Worm (Caenorhabditis elegans) whole organism, mixed stage, embryonic: Measurements from ENCODE around the gene srsx-3.

Experiments used
- bed-3 ChIP-seq: fragments of 200-800 bp; sonication (Bioruptor generic); optimal IDR thresholded peaks from 3 replicates; lab custom pipeline; 2018; ENCODE audit warnings: mild to moderate bottlenecking, missing genetic modification characterization, moderate library complexity, missing compliant biosample characterization
- blmp-1 ChIP-seq: fragments of 150-350 bp; optimal IDR thresholded peaks from 2 replicates; lab custom pipeline; 2014; ENCODE audit warnings: missing biosample characterization, missing genetic modification characterization
- drap-1 ChIP-seq: fragments of 200-800 bp; sonication (Bioruptor generic); optimal IDR thresholded peaks from 3 replicates; lab custom pipeline; 2018; ENCODE audit warnings: mild to moderate bottlenecking, missing genetic modification characterization, missing compliant biosample characterization
- elt-3 ChIP-seq: fragments of 150-350 bp; optimal IDR thresholded peaks from 2 replicates; lab custom pipeline; 2014; ENCODE audit warnings: missing biosample characterization, missing genetic modification characterization
- lin-32 ChIP-seq: fragments of 200-800 bp; sonication (Bioruptor generic); optimal IDR thresholded peaks from 2 replicates; lab custom pipeline; 2018; ENCODE audit warnings: mild to moderate bottlenecking, missing genetic modification characterization, missing compliant biosample characterization
- nhr-237 ChIP-seq: fragments of 150-350 bp; optimal IDR thresholded peaks from 2 replicates; lab custom pipeline; 2014; ENCODE audit warnings: missing biosample characterization, missing genetic modification characterization
- pha-4 ChIP-seq: fragments of 150-350 bp; optimal IDR thresholded peaks from 2 replicates; lab custom pipeline; 2018; ENCODE audit warnings: missing biosample characterization, missing genetic modification reagents, missing genetic modification characterization
- sem-2 ChIP-seq: fragments of 200-800 bp; sonication (Bioruptor generic); optimal IDR thresholded peaks from 2 replicates; lab custom pipeline; 2018; ENCODE audit warnings: mild to moderate bottlenecking, missing genetic modification characterization, missing compliant biosample characterization
- snpc-4 ChIP-seq: fragments of 150-350 bp; optimal IDR thresholded peaks from 2 replicates; lab custom pipeline; 2014; ENCODE audit warnings: missing biosample characterization, missing genetic modification characterization
- sptf-1 ChIP-seq: sonication (generic microtip); optimal IDR thresholded peaks from 2 replicates; lab custom pipeline; 2017; ENCODE audit warnings: mild to moderate bottlenecking, missing genetic modification characterization, moderate library complexity, missing compliant biosample characterization
- unc-62 ChIP-seq: fragments of 150-350 bp; optimal IDR thresholded peaks from 2 replicates; lab custom pipeline; 2014; ENCODE audit warnings: missing biosample characterization, missing genetic modification reagents, missing genetic modification characterization
- ztf-11 ChIP-seq: fragments of 150-350 bp; optimal IDR thresholded peaks from 2 replicates; lab custom pipeline; 2014; ENCODE audit warnings: missing biosample characterization, missing genetic modification characterization

DNA sequence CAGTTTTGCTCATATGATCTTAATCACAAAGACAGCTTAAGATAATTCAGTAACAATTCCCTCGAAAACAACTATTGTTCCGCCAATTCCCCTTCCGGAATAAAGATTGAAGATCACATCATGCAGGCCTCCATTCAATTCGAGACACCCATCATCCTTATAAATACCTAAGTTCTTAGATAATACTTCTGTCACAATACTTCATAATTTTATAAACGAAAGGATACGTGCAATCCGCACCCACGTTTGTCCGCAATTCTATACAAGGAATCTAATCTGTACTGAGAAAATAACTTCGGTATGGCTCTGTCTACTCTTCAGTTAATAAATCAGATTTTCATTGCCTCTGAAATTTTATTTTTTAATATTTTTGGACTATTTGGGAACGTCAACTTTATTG lies 8.4 kb downstream of the srsx-3 start, which contains the start of gene srsx-5:
- no peak for TF ChIP-seq lin-32
- no peak for TF ChIP-seq elt-3 (tag; lab: Kevin White, UChicago)
- TF ChIP-seq blmp-1, result no peak
- no peak for TF ChIP-seq pha-4 (tag; lab: Kevin White, UChicago)
- no peak for TF ChIP-seq bed-3 (GFP tag; lab: Kevin White, UChicago)
- no peak for TF ChIP-seq nhr-237 (tag; lab: Kevin White, UChicago)
- no peak for TF ChIP-seq ztf-11 (tag; lab: Kevin White, UChicago)
- TF ChIP-seq drap-1 (GFP tag; lab: Kevin White, UChicago), result no peak
- no peak for TF ChIP-seq sptf-1 (tag; lab: Kevin White, UChicago)
- TF ChIP-seq snpc-4 (tag; lab: Kevin White, UChicago), result no peak
- no peak for TF ChIP-seq unc-62 (GFP tag; lab: Kevin White, UChicago)
- no peak for TF ChIP-seq sem-2
